Fruit fly (Drosophila melanogaster) whole organism, prepupa: ENCODE data around the gene firl.

Source experiments
- CG11762 ChIP-seq: fragments of 200-800 bp; sonication (Bioruptor generic); optimal IDR thresholded peaks from 3 replicates; lab custom pipeline; 2016; ENCODE audit warnings: missing biosample characterization, missing genetic modification characterization; ENCODE audit not compliant: insufficient read depth
- CG11902 ChIP-seq: fragments of 200-800 bp; sonication (Bioruptor generic); optimal IDR thresholded peaks from 3 replicates; lab custom pipeline; 2016; ENCODE audit warnings: missing biosample characterization, missing genetic modification characterization
- CG1621 ChIP-seq: fragments of 200-800 bp; sonication (Bioruptor generic); optimal IDR thresholded peaks from 3 replicates; lab custom pipeline; 2018; ENCODE audit warnings: missing biosample characterization, mild to moderate bottlenecking, missing genetic modification characterization
- CG16779 ChIP-seq: fragments of 200-800 bp; sonication (Bioruptor generic); optimal IDR thresholded peaks from 3 replicates; lab custom pipeline; 2017; ENCODE audit warnings: missing biosample characterization, mild to moderate bottlenecking, missing genetic modification characterization
- CG31627 ChIP-seq: fragments of 200-800 bp; sonication (Bioruptor generic); optimal IDR thresholded peaks from 3 replicates; lab custom pipeline; 2016; ENCODE audit warnings: missing biosample characterization, missing genetic modification characterization
- CG6163 ChIP-seq: fragments of 200-800 bp; sonication (Bioruptor generic); IDR thresholded peaks from 3 replicates; pipeline ENCODE4 v1.3.6; 2022; ENCODE audit warnings: missing biosample characterization, missing genetic modification characterization
- CG6276 ChIP-seq: fragments of 200-800 bp; sonication (Bioruptor generic); optimal IDR thresholded peaks from 2 replicates; lab custom pipeline; 2017; ENCODE audit warnings: missing biosample characterization, mild to moderate bottlenecking, missing genetic modification characterization
- CG6792 ChIP-seq: fragments of 200-800 bp; sonication (Bioruptor generic); optimal IDR thresholded peaks from 3 replicates; lab custom pipeline; 2016; ENCODE audit warnings: missing biosample characterization, missing genetic modification characterization
- CG6808 ChIP-seq: fragments of 200-800 bp; sonication (Bioruptor generic); optimal IDR thresholded peaks from 3 replicates; lab custom pipeline; 2017; ENCODE audit warnings: missing biosample characterization, missing genetic modification characterization, mild to moderate bottlenecking, moderate library complexity, missing genetic modification reagents
- CG6854 ChIP-seq: fragments of 200-800 bp; sonication (Bioruptor generic); optimal IDR thresholded peaks from 2 replicates; lab custom pipeline; 2017; ENCODE audit warnings: missing biosample characterization, mild to moderate bottlenecking, missing genetic modification characterization
- CG7368 ChIP-seq: fragments of 200-800 bp; sonication (Bioruptor generic); optimal IDR thresholded peaks from 3 replicates; lab custom pipeline; 2016; ENCODE audit warnings: missing biosample characterization, missing genetic modification characterization
- CG8119 ChIP-seq: fragments of 200-800 bp; sonication (Bioruptor generic); IDR thresholded peaks from 3 replicates; pipeline ENCODE4 v1.3.6; 2022; ENCODE audit warnings: missing biosample characterization, missing genetic modification characterization
- CG8632 ChIP-seq: fragments of 200-800 bp; sonication (Bioruptor generic); optimal IDR thresholded peaks from 3 replicates; lab custom pipeline; 2016; ENCODE audit warnings: missing biosample characterization, missing genetic modification characterization
- CG9139 ChIP-seq: fragments of 200-800 bp; sonication (Bioruptor generic); optimal IDR thresholded peaks from 3 replicates; lab custom pipeline; 2017; ENCODE audit warnings: missing biosample characterization, mild to moderate bottlenecking, missing genetic modification characterization
- Eip78C ChIP-seq: fragments of 200-800 bp; sonication (Bioruptor generic); peaks from one replicate; lab custom pipeline; 2016; ENCODE audit warnings: missing biosample characterization, missing genetic modification characterization
- Eip93F ChIP-seq: fragments of 200-800 bp; sonication (Bioruptor generic); optimal IDR thresholded peaks from 2 replicates; lab custom pipeline; 2016; ENCODE audit warnings: missing biosample characterization, mild to moderate bottlenecking, missing genetic modification characterization
- Ets21C ChIP-seq: fragments of 200-800 bp; sonication (Bioruptor generic); optimal IDR thresholded peaks from 3 replicates; lab custom pipeline; 2016; ENCODE audit warnings: missing biosample characterization, missing genetic modification characterization
- Ets96B ChIP-seq: fragments of 200-800 bp; optimal IDR thresholded peaks from 2 replicates; lab custom pipeline; 2019; ENCODE audit warnings: missing biosample characterization, mild to moderate bottlenecking, missing genetic modification characterization, moderate library complexity
- Gug ChIP-seq: fragments of 200-800 bp; sonication (Bioruptor generic); IDR thresholded peaks from 2 replicates; pipeline ENCODE4 v1.3.6; 2022; ENCODE audit warnings: missing biosample characterization, missing genetic modification characterization
- Hr38 ChIP-seq: sonication (Bioruptor generic); optimal IDR thresholded peaks from 2 replicates; lab custom pipeline; 2016; ENCODE audit warnings: missing biosample characterization, missing genetic modification characterization
- Lpt ChIP-seq: fragments of 200-800 bp; sonication (Bioruptor generic); optimal IDR thresholded peaks from 3 replicates; lab custom pipeline; 2016; ENCODE audit warnings: missing biosample characterization, missing genetic modification characterization
- Met ChIP-seq: fragments of 200-800 bp; sonication (Bioruptor generic); optimal IDR thresholded peaks from 3 replicates; lab custom pipeline; 2016; ENCODE audit warnings: missing biosample characterization, missing genetic modification characterization
- OdsH ChIP-seq: fragments of 200-800 bp; sonication (Bioruptor generic); optimal IDR thresholded peaks from 3 replicates; lab custom pipeline; 2016; ENCODE audit warnings: missing biosample characterization, missing genetic modification characterization
- Smox ChIP-seq: fragments of 200-800 bp; sonication (Bioruptor generic); optimal IDR thresholded peaks from 3 replicates; lab custom pipeline; 2016; ENCODE audit warnings: missing biosample characterization, missing genetic modification characterization
- Sox14 ChIP-seq: fragments of 200-800 bp; sonication (Bioruptor generic); optimal IDR thresholded peaks from 3 replicates; lab custom pipeline; 2016; ENCODE audit warnings: missing biosample characterization, missing genetic modification characterization
- Sox15 ChIP-seq: fragments of 200-800 bp; sonication (Bioruptor generic); optimal IDR thresholded peaks from 3 replicates; lab custom pipeline; 2016; ENCODE audit warnings: missing biosample characterization, missing genetic modification characterization
- achi ChIP-seq: fragments of 200-800 bp; sonication (Bioruptor generic); optimal IDR thresholded peaks from 3 replicates; lab custom pipeline; 2016; ENCODE audit warnings: missing biosample characterization, missing genetic modification characterization
- dac ChIP-seq: fragments of 200-800 bp; sonication (Bioruptor generic); optimal IDR thresholded peaks from 2 replicates; lab custom pipeline; 2017; ENCODE audit warnings: missing biosample characterization, mild to moderate bottlenecking, missing genetic modification characterization
- dsx ChIP-seq: fragments of 200-800 bp; optimal IDR thresholded peaks from 3 replicates; lab custom pipeline; 2019; ENCODE audit warnings: missing biosample characterization, mild to moderate bottlenecking, missing genetic modification characterization, moderate library complexity; ENCODE audit not compliant: poor library complexity, severe bottlenecking
- fd59A ChIP-seq: fragments of 200-800 bp; sonication (Bioruptor generic); optimal IDR thresholded peaks from 2 replicates; lab custom pipeline; 2017; ENCODE audit warnings: missing biosample characterization, mild to moderate bottlenecking, missing genetic modification characterization, missing genetic modification reagents
- fd85E ChIP-seq: fragments of 200-800 bp; sonication (Bioruptor generic); optimal IDR thresholded peaks from 3 replicates; lab custom pipeline; 2016; ENCODE audit warnings: missing biosample characterization, missing genetic modification characterization
- net ChIP-seq: fragments of 200-800 bp; sonication (Bioruptor generic); optimal IDR thresholded peaks from 3 replicates; lab custom pipeline; 2016; ENCODE audit warnings: missing biosample characterization, missing genetic modification characterization
- pdm3 ChIP-seq: fragments of 200-800 bp; sonication (Bioruptor generic); optimal IDR thresholded peaks from 3 replicates; lab custom pipeline; 2016; ENCODE audit warnings: missing biosample characterization, missing genetic modification characterization
- spab ChIP-seq: fragments of 200-800 bp; sonication (Bioruptor generic); optimal IDR thresholded peaks from 2 replicates; lab custom pipeline; 2017; ENCODE audit warnings: missing biosample characterization, mild to moderate bottlenecking, missing genetic modification characterization, missing genetic modification reagents
- ss ChIP-seq, 2 experiments: fragments of 200-800 bp; sonication (Bioruptor generic); optimal IDR thresholded peaks; 2 replicates in 1 of 2; 3 replicates in 1 of 2; lab custom pipeline; 2017 to 2018; ENCODE audit warnings: mild to moderate bottlenecking in 2 of 2, missing biosample characterization in 2 of 2, missing genetic modification characterization in 2 of 2, moderate library complexity in 1 of 2
- svp ChIP-seq: fragments of 200-800 bp; sonication (Bioruptor generic); peaks from one replicate; lab custom pipeline; 2016; ENCODE audit warnings: missing biosample characterization, missing genetic modification characterization
- topi ChIP-seq: fragments of 200-800 bp; sonication (Bioruptor generic); optimal IDR thresholded peaks from 3 replicates; lab custom pipeline; 2016; ENCODE audit warnings: missing biosample characterization, missing genetic modification characterization
- vri ChIP-seq: fragments of 200-800 bp; sonication (Bioruptor generic); optimal IDR thresholded peaks from 3 replicates; lab custom pipeline; 2016; ENCODE audit warnings: missing biosample characterization, mild to moderate bottlenecking, missing genetic modification characterization

The firl gene

dm6 chr2L:12033890-12034289, 32.7 kb downstream of the firl start, which contains the start of gene CG18788:
CG18788 (plus strand) TSS chr2L:12034190.
- TF ChIP-seq Eip78C (no peak), CG6276 (GFP tag; lab: Kevin White, UChicago) (no peak), spab (GFP tag; lab: Kevin White, UChicago) (no peak), net (GFP tag; lab: Kevin White, UChicago) (no peak), CG1621 (tag; lab: Kevin White, UChicago) (no peak), Lpt (GFP tag; lab: Kevin White, UChicago) (no peak), fd85E (GFP tag; lab: Kevin White, UChicago) (no peak), topi (no peak), pdm3 (no peak), ss (GFP tag; optimal IDR thresholded peaks at IDR 0.05; lab: Kevin White, UChicago) (no peak), Hr38 (no peak), CG7368 (no peak), Met (GFP tag; lab: Kevin White, UChicago) (no peak), CG16779 (tag; lab: Kevin White, UChicago) (no peak), CG8632 (GFP tag; lab: Kevin White, UChicago) (no peak), dac (GFP tag; lab: Kevin White, UChicago) (no peak), CG6854 (GFP tag; lab: Kevin White, UChicago) (no peak), Eip93F (no peak), dsx (GFP tag; lab: Kevin White, UChicago) (no peak)

- TF ChIP-seq CG6808 (GFP tag; lab: Kevin White, UChicago) (no peak), Eip93F (peak; percentile 2), CG6163 (GFP tag; lab: Robert Waterston, UW) (no peak), vri (GFP tag; lab: Kevin White, UChicago) (peak; percentile 57), CG7368 (no peak), svp (peak; percentile 25)
These were observed 35.9 kb downstream of the firl start for dm6 chr2L:12030552-12031131.

- TF ChIP-seq CG31627 (GFP tag; lab: Kevin White, UChicago) (no peak), svp (peak; percentile 84), CG9139 (GFP tag; lab: Kevin White, UChicago) (no peak), CG16779 (tag; lab: Kevin White, UChicago) (no peak), vri (GFP tag; lab: Kevin White, UChicago) (peak; percentile 66)
These were observed 36.9 kb downstream of the firl start for dm6 chr2L:12029594-12030197.

dm6 chr2L:12028808-12029207, 37.8 kb downstream of the firl start:
- TF ChIP-seq CG6792 (no peak), Sox14 (GFP tag; lab: Kevin White, UChicago) (peak; percentile 41), svp (peak; percentile 99), Eip78C (peak; percentile 10), vri (GFP tag; lab: Kevin White, UChicago) (peak; percentile 80)

dm6 chr2L:12028102-12028501, 38.5 kb downstream of the firl start:
- TF ChIP-seq spab (GFP tag; lab: Kevin White, UChicago) (no peak), svp (peak; percentile 67), Met (GFP tag; lab: Kevin White, UChicago) (peak; percentile 22), topi (peak; percentile 2), Gug (GFP tag; lab: Robert Waterston, UW) (no peak)

- TF ChIP-seq CG11762 (no peak), achi (GFP tag; lab: Kevin White, UChicago) (no peak), CG8119 (GFP tag; lab: Robert Waterston, UW) (no peak), Sox15 (no peak), CG7368 (no peak), CG11902 (GFP tag; lab: Kevin White, UChicago) (no peak), spab (GFP tag; lab: Kevin White, UChicago) (no peak), Ets96B (tag; lab: Kevin White, UChicago) (no peak), Ets21C (GFP tag; lab: Kevin White, UChicago) (no peak), Met (GFP tag; lab: Kevin White, UChicago) (no peak), pdm3 (no peak), Smox (no peak), OdsH (GFP tag; lab: Kevin White, UChicago) (no peak), fd59A (no peak)
These were observed 39.1 kb downstream of the firl start, which contains the start of gene dmGlut for dm6 chr2L:12027435-12027834. dmGlut (plus strand) TSS chr2L:12027438.
